Worm (Caenorhabditis elegans): ENCODE measurements around the gene F44B9.10.

Gene F44B9.10

DNA sequence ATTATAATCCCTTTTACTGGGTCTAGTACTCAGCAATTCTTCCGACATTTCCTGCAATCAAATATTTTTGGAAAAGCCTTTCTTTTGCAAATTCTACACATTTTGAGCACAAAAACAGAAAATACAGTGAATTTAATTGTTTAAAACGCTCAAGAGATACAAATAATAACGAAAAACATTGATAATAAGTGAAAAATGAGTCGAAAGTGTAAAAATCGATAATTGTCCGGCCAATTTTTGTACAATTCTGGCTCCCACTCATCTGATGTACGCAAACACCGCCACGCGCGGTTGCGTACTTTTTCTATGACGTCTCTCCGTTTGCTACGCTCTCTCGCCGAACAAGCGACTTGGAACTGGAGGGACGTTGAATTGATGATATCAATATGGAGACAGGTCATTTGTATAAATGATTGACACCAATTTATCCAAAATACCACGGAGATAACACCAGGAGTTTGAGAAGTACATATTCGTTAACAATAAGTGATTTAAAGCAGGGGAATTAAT, 12.6 kb downstream of the F44B9.10 start, which contains the start of gene lin-36 (continued):
- TF ChIP-seq ccch-3 (GFP tag; optimal IDR thresholded peaks at IDR 0.05) (no peak), B0261.1 (tag; optimal IDR thresholded peaks at IDR 0.05) (no peak), bed-2 (GFP tag; IDR thresholded peaks at IDR 0.05) (no peak), ceh-58 (GFP tag; IDR thresholded peaks at IDR 0.05) (no peak), Y95B8A.8 (GFP tag; IDR thresholded peaks at IDR 0.05) (no peak), F23B12.7 (tag; optimal IDR thresholded peaks at IDR 0.05; ENCODE audit: insufficient read depth) (peak; percentile 68), F55B11.4 (tag; optimal IDR thresholded peaks at IDR 0.05; ENCODE audit: borderline replicate concordance, insufficient read depth) (no peak), madf-8 (GFP tag; conservative IDR thresholded peaks at IDR 0.05) (no peak; the same call in 1 of the 2 replicates), attf-6 (GFP tag; IDR thresholded peaks at IDR 0.05) (no peak), nhr-80 (tag; optimal IDR thresholded peaks at IDR 0.05) (peak; percentile 32), somi-1 (GFP tag; optimal IDR thresholded peaks at IDR 0.05) (no peak), T07F8.4 (tag; optimal IDR thresholded peaks at IDR 0.05) (no peak), rpc-1 (optimal IDR thresholded peaks at IDR 0.05) (no peak), rpc-1 (tag; optimal IDR thresholded peaks at IDR 0.05) (no peak), fkh-3 (tag; optimal IDR thresholded peaks at IDR 0.05) (no peak), F33H1.4 (GFP tag; IDR thresholded peaks at IDR 0.05) (peak; percentile 59), lin-35 (GFP tag; optimal IDR thresholded peaks at IDR 0.05) (no peak), ztf-6 (GFP tag; IDR thresholded peaks at IDR 0.05) (no peak), zfh-2 (GFP tag; conservative IDR thresholded peaks at IDR 0.05) (no peak), hsf-1 (GFP tag; IDR thresholded peaks at IDR 0.05) (no peak), nhr-179 (tag; optimal IDR thresholded peaks at IDR 0.05) (no peak), egl-18 (GFP tag; IDR thresholded peaks at IDR 0.05) (no peak), chd-7 (tag; optimal IDR thresholded peaks at IDR 0.05) (no peak)

DNA sequence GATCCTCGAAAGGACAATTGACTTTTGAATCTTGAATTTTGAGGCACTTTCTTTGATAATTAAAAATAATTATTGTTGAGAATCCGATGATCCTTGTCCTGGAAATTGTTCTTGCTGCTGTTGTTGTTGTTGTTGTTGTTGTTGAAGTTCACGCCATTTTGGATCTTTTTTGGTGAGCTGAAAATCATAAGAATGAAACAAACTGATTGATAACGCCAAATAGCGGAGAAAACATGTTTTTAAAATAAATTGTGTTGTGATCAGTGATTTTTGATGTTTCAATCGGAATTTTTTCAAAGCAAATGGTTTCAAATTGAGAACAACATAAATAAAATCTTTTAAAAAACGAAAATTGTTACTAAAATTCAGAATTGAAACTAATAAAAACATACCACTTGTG, 16.4 kb downstream of the F44B9.10 start:
- no peak for TF ChIP-seq hmg-1.2 (GFP tag; IDR thresholded peaks at IDR 0.05)

ce11 chrIII:8016438-8016837, 17.0 kb downstream of the F44B9.10 start, which contains the start of gene F44B9.5:
Gene F44B9.5, minus strand, starts transcription at chrIII:8016538.
- no peak for TF ChIP-seq Y53F4B.3 (GFP tag; IDR thresholded peaks at IDR 0.05)
- TF ChIP-seq B0019.2 (GFP tag; conservative IDR thresholded peaks at IDR 0.05): no peak
- TF ChIP-seq F49E8.2 (tag; optimal IDR thresholded peaks at IDR 0.05; ENCODE audit: insufficient read depth): no peak
- TF ChIP-seq pha-4 (tag; optimal IDR thresholded peaks at IDR 0.05): no peak
- no peak for TF ChIP-seq attf-3 (GFP tag; conservative IDR thresholded peaks at IDR 0.05)
- no peak for TF ChIP-seq dox-1 (GFP tag; IDR thresholded peaks at IDR 0.05)
- no peak for TF ChIP-seq cebp-2 (GFP tag; IDR thresholded peaks at IDR 0.05)
- no peak for TF ChIP-seq rec-8 (tag; optimal IDR thresholded peaks at IDR 0.05)
- no peak for TF ChIP-seq efl-1 (GFP tag; optimal IDR thresholded peaks at IDR 0.05)
- no peak for TF ChIP-seq Y56A3A.18 (GFP tag; IDR thresholded peaks at IDR 0.05)
- TF ChIP-seq sdz-38 (tag; optimal IDR thresholded peaks at IDR 0.05): no peak
- no peak for TF ChIP-seq C06A6.2 (GFP tag; conservative IDR thresholded peaks at IDR 0.05)
- TF ChIP-seq nfya-1 (tag; optimal IDR thresholded peaks at IDR 0.05; ENCODE audit: borderline replicate concordance, insufficient read depth): no peak
- TF ChIP-seq zim-3 (tag; optimal IDR thresholded peaks at IDR 0.05): no peak
- TF ChIP-seq D2030.7 (GFP tag; IDR thresholded peaks at IDR 0.05): no peak
- no peak for TF ChIP-seq him-1 (tag; optimal IDR thresholded peaks at IDR 0.05)
- no peak for TF ChIP-seq T07F8.4 (tag; optimal IDR thresholded peaks at IDR 0.05)
- TF ChIP-seq F39B2.1 (GFP tag; IDR thresholded peaks at IDR 0.05): no peak
- TF ChIP-seq ztf-22 (GFP tag; optimal IDR thresholded peaks at IDR 0.05): no peak

Measured in whole organism, young adult.